Worm (Caenorhabditis elegans) whole organism, mixed stage, embryonic: ENCODE data around the gene H09F14.1.

Experiments
- blmp-1 ChIP-seq: fragments of 150-350 bp; optimal IDR thresholded peaks from 2 replicates; lab custom pipeline; 2014; ENCODE audit warnings: missing biosample characterization, missing genetic modification characterization
- drap-1 ChIP-seq: fragments of 200-800 bp; sonication (Bioruptor generic); optimal IDR thresholded peaks from 3 replicates; lab custom pipeline; 2018; ENCODE audit warnings: mild to moderate bottlenecking, missing genetic modification characterization, missing compliant biosample characterization
- elt-1 ChIP-seq: sonication (generic microtip); optimal IDR thresholded peaks from 2 replicates; lab custom pipeline; 2017; ENCODE audit warnings: missing genetic modification characterization, mild to moderate bottlenecking, missing compliant biosample characterization, antibody characterized with exemption, moderate library complexity, borderline replicate concordance; ENCODE audit not compliant: insufficient read depth
- flh-1 ChIP-seq: fragments of 200-800 bp; sonication (Bioruptor generic); optimal IDR thresholded peaks from 2 replicates; lab custom pipeline; 2018; ENCODE audit warnings: mild to moderate bottlenecking, missing genetic modification characterization, moderate library complexity, missing compliant biosample characterization
- ham-2 ChIP-seq: fragments of 200-800 bp; sonication (Bioruptor generic); optimal IDR thresholded peaks from 2 replicates; lab custom pipeline; 2018; ENCODE audit warnings: mild to moderate bottlenecking, missing genetic modification characterization, missing compliant biosample characterization
- lin-32 ChIP-seq: fragments of 200-800 bp; sonication (Bioruptor generic); optimal IDR thresholded peaks from 2 replicates; lab custom pipeline; 2018; ENCODE audit warnings: mild to moderate bottlenecking, missing genetic modification characterization, missing compliant biosample characterization
- nhr-237 ChIP-seq: fragments of 150-350 bp; optimal IDR thresholded peaks from 2 replicates; lab custom pipeline; 2014; ENCODE audit warnings: missing biosample characterization, missing genetic modification characterization
- nhr-28 ChIP-seq: fragments of 150-350 bp; optimal IDR thresholded peaks from 2 replicates; lab custom pipeline; 2014; ENCODE audit warnings: missing biosample characterization, missing genetic modification characterization
- nhr-76 ChIP-seq: sonication (generic microtip); optimal IDR thresholded peaks from 2 replicates; lab custom pipeline; 2017; ENCODE audit warnings: missing biosample characterization, missing genetic modification characterization
- unc-62 ChIP-seq: fragments of 150-350 bp; optimal IDR thresholded peaks from 2 replicates; lab custom pipeline; 2014; ENCODE audit warnings: missing biosample characterization, missing genetic modification reagents, missing genetic modification characterization
- ztf-11 ChIP-seq: fragments of 150-350 bp; optimal IDR thresholded peaks from 2 replicates; lab custom pipeline; 2014; ENCODE audit warnings: missing biosample characterization, missing genetic modification characterization

DNA sequence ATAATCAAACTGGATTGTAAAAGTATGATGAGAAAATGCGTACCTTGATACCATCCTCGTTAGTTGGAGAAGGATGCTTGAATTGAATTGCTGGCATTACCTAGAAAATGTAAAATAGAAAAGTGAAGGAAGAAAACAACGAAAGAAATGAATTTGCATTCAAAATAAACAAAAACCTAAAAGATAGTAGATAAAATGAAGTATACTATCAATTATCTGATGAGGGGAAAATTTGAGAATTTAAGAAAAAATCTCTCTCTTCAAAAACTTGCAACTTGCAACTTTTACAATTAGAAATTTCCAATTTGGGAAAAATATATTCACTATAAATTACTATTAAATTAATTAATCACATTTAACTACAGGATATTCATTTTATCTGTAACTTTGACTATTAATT, 20.6 kb downstream of the H09F14.1 start, which contains the start of gene T21C9.11:
- TF ChIP-seq flh-1 (GFP tag; lab: Kevin White, UChicago) (no peak), blmp-1 (no peak), nhr-76 (tag; lab: Kevin White, UChicago) (no peak), ham-2 (no peak), drap-1 (GFP tag; lab: Kevin White, UChicago) (no peak), lin-32 (GFP tag; lab: Kevin White, UChicago) (no peak), nhr-28 (no peak), nhr-237 (no peak), elt-1 (tag; lab: Kevin White, UChicago) (no peak), ztf-11 (tag; lab: Kevin White, UChicago) (no peak), unc-62 (GFP tag; lab: Kevin White, UChicago) (no peak)
